Worm (Caenorhabditis elegans): Measurements from ENCODE around the gene pdha-1.

DNA sequence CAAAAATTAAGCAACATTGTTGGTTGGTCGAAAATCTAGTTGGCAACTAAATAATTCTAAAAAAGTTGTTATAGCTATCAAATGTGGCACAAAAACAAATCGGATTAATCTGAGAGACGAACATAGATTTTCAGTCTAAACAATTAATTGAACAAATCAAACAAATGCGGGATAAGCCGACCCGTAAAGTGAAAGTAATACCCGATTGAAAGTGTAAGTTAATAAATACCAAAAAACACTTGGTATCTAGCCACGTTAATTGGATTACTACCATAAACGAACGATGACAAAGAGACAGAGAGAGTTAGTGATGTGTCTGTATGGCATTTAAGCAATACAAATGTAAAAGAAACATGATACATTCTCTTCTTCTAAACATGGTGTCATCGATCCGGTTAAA lies 27.8 kb downstream of the pdha-1 start:
- no peak for TF ChIP-seq ceh-90 (tag; optimal IDR thresholded peaks at IDR 0.05)
- no peak for TF ChIP-seq jun-1 (tag; optimal IDR thresholded peaks at IDR 0.05)
- no peak for TF ChIP-seq aly-2 (tag; optimal IDR thresholded peaks at IDR 0.05)
- no peak for TF ChIP-seq nhr-19 (GFP tag; conservative IDR thresholded peaks at IDR 0.05)
- no peak for TF ChIP-seq unc-62 (GFP tag; optimal IDR thresholded peaks at IDR 0.05)
- TF ChIP-seq nhr-11 (tag; optimal IDR thresholded peaks at IDR 0.05): no peak
- no peak for TF ChIP-seq egl-27 (tag; optimal IDR thresholded peaks at IDR 0.05)
- TF ChIP-seq hpl-2 (GFP tag; optimal IDR thresholded peaks at IDR 0.05): no peak
- TF ChIP-seq fkh-8 (tag; optimal IDR thresholded peaks at IDR 0.05): no peak
- TF ChIP-seq snpc-4 (tag; optimal IDR thresholded peaks at IDR 0.05): no peak
- TF ChIP-seq skn-1 (tag; optimal IDR thresholded peaks at IDR 0.05): no peak
- no peak for TF ChIP-seq lsy-2 (tag; optimal IDR thresholded peaks at IDR 0.05)
- no peak for TF ChIP-seq tbx-2 (tag; optimal IDR thresholded peaks at IDR 0.05)
- no peak for TF ChIP-seq lin-14 (GFP tag; optimal IDR thresholded peaks at IDR 0.05)

Measured in whole organism, L1 larva.